Worm (Caenorhabditis elegans) whole organism, midembryonic: ENCODE results near the gene F08G2.8.
A peak's percentile ranks its signal among the peaks of the same experiment; 100 is the strongest.
"Not testable (repeated sequence)": the region's sequence is repeated elsewhere in the genome, so short reads cannot be mapped to it uniquely, and the experiment has no call there.

Experiments
- T22C8.4 ChIP-seq: fragments of 200-800 bp; sonication (Bioruptor generic); IDR thresholded peaks from 2 replicates; pipeline ENCODE4 v1.3.6; 2022; ENCODE audit warnings: missing genetic modification characterization, missing compliant biosample characterization
- cog-1 ChIP-seq: sonication (generic microtip); optimal IDR thresholded peaks from 2 replicates; lab custom pipeline; 2016; ENCODE audit warnings: missing genetic modification characterization, missing compliant biosample characterization
- flt-1 ChIP-seq: fragments of 200-800 bp; sonication (Bioruptor generic); IDR thresholded peaks from 2 replicates; pipeline ENCODE4 v1.3.6; 2022; ENCODE audit warnings: missing genetic modification characterization, missing compliant biosample characterization
- klf-2 ChIP-seq: fragments of 200-800 bp; sonication (Bioruptor generic); conservative IDR thresholded peaks from 2 replicates; pipeline ENCODE4 v1.3.6; 2022; ENCODE audit warnings: missing genetic modification reagents, missing genetic modification characterization, missing compliant biosample characterization
- med-1 ChIP-seq: sonication (generic microtip); optimal IDR thresholded peaks from 2 replicates; lab custom pipeline; 2017; ENCODE audit warnings: missing genetic modification characterization, mild to moderate bottlenecking, missing compliant biosample characterization, antibody characterized with exemption, missing genetic modification reagents; ENCODE audit not compliant: insufficient read depth
- ref-1 ChIP-seq: fragments of 200-800 bp; sonication (Bioruptor generic); conservative IDR thresholded peaks from 2 replicates; pipeline ENCODE4 v1.3.6; 2022; ENCODE audit warnings: missing genetic modification reagents, missing genetic modification characterization, missing compliant biosample characterization
- tab-1 ChIP-seq: fragments of 200-800 bp; sonication (Bioruptor generic); IDR thresholded peaks from 2 replicates; pipeline ENCODE4 v1.3.6; 2022; ENCODE audit warnings: missing genetic modification characterization, missing compliant biosample characterization
- ztf-23 ChIP-seq: fragments of 200-800 bp; sonication (Bioruptor generic); IDR thresholded peaks from 2 replicates; pipeline ENCODE4 v1.3.6; 2022; ENCODE audit warnings: missing genetic modification reagents, missing genetic modification characterization, missing compliant biosample characterization
- ztf-29 ChIP-seq: fragments of 200-800 bp; sonication (Bioruptor generic); IDR thresholded peaks from 2 replicates; pipeline ENCODE4 v1.3.6; 2022; ENCODE audit warnings: missing genetic modification reagents, missing genetic modification characterization, missing compliant biosample characterization

F08G2.8 gene

DNA sequence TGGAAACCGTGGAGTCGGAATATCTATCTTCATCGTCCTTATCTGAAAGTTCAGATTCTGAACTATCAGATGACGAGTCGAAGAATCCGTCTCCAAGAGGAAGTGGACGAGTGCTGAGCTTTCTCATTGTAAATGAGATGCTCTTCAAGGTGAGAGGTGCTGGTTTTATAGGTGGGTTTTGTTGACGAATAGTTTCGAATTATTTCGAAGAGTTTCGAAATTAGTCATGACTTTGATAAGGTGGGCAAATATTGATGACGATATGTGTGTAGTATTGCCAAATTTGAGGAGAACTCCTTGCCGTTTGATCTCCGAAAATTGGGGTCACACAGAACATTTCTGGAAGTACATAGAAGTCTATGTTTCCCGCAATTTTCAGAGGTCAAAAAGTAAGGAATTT is 18.6 kb upstream of the F08G2.8 start, which contains the start of gene F08G2.5:
F08G2.5 (minus strand) TSS at position 127 of the 400 bp plus-strand sequence.
- TF ChIP-seq ztf-29 (no peak), flt-1 (GFP tag; lab: Robert Waterston, UW) (no peak), ztf-23 (no peak), ref-1 (GFP tag; lab: Robert Waterston, UW) (no peak), cog-1 (tag; lab: Kevin White, UChicago) (no peak), T22C8.4 (no peak), med-1 (no peak), tab-1 (GFP tag; lab: Robert Waterston, UW) (no peak), klf-2 (GFP tag; lab: Robert Waterston, UW) (no peak)

DNA sequence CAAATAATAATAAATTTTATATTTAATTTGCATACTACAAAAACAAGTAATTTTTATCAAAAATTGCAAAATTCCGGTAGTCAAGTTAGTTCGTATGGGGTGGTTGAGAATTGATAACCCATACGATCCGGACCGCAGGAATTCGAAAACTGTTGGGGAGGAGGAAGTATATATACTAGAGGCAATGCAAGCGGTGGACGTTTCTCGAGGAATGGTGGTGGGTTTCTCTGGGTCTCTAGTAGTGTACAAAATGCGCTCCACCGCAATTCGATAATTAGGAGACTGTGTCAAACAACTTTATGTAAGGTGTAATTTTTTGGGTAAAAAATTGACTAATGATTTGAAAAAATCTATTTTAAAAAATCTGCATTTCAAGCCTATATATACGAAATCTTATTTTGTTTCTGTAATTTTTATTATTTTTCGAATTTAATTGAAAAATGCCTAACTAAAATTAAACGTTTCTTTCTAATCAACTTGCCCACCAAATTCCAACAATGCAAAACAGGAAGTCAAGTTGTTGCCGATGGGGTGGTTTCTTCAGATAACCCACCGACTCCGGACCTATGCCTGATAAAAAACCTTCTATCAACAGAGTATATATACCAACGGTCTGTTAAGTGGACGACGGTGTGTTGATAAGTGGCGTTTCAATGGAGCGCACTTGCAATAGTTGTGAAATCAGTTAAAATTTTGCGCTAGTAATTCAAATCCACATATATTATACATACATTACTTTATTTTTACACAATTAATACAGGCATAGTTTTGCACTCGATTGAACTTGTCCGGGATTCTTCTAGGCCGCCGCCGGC is 17.5 kb upstream of the F08G2.8 start:
- TF ChIP-seq flt-1 (GFP tag; lab: Robert Waterston, UW) (peak; percentile 92), ztf-29 (peak; percentile 79), klf-2 (GFP tag; lab: Robert Waterston, UW) (peak; percentile 84), ztf-23 (peak; percentile 91), T22C8.4 (peak; percentile 83), ref-1 (GFP tag; lab: Robert Waterston, UW) (peak; percentile 74), tab-1 (GFP tag; lab: Robert Waterston, UW) (peak; percentile 90), med-1 (peak; percentile 31), cog-1 (tag; lab: Kevin White, UChicago) (peak; percentile 73)

DNA sequence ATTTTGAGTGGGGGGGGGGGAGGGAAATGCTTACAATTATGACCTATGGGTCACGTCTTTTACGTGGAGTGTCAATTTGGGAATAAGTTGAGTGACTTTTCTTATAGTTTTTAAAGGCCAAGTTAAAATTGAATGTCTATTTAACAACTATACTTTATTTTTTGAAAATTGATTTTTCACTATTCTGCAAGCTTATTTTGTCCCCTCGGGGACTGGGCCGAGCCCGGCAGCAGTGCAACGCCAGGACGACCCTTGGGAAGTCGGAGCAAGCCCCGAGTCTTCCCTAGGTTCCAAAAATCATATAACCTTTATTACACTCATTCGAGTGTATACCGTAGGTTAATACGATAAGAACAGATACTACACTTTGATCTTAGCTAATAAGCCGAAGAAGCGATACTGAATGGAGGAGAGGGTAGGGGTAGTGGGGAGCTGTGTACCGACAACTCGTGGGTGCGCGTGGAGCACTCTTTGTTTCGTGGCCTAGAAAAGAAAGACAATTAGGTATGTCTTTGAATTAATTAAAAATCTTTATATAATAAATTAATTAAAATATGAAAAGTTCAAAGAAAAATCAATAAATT is 16.3 kb upstream of the F08G2.8 start, which contains the start of gene ins-37:
ins-37 (minus strand) TSS at position 384 of the 584 bp plus-strand sequence.
- not testable (repeated sequence) for TF ChIP-seq cog-1 (tag; lab: Kevin White, UChicago); med-1; T22C8.4

DNA sequence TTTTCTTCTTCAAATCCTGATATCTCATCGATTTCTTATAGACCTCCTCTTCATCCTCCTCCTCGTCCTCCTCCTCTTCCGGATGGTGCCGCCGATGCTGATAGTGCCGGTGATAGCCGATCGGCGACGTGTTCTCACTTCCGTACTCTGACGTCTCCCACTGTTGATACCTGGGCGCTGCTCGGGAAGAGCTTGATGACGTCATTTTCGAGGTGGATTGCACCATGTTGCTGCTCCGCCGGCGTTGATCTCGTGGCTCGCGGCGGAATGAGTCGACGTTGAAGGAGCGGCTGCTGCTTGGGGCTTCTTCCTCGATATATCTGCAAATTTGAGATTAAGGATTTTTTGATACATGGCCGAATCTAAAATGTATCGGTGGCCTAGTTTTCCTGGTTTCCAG is 13.7 kb upstream of the F08G2.8 start:
- TF ChIP-seq tab-1 (GFP tag; lab: Robert Waterston, UW) (no peak), klf-2 (GFP tag; lab: Robert Waterston, UW) (no peak), ztf-23 (no peak), ztf-29 (no peak), ref-1 (GFP tag; lab: Robert Waterston, UW) (no peak)

DNA sequence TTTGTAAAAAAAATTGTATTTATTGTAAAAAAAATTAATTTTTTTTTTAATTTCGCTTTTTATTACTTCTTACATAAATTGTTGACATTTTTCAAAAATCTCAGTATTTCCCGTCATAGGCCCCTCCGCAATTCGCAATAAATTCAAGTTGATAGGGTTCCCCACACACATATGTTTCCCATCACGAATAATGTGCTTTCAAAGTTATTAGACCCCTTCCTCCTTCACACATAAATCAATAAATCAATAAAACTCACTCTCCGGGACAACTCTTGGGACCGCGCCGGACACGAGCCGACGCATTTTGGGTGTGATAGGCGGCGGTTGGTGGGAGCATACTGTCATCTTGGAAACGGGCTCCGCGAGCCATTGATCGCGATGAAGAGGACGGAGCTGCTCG is 12.7 kb upstream of the F08G2.8 start:
- no peak for TF ChIP-seq med-1
- TF ChIP-seq cog-1 (tag; lab: Kevin White, UChicago) = no peak
- TF ChIP-seq tab-1 (GFP tag; lab: Robert Waterston, UW) = no peak
- no peak for TF ChIP-seq T22C8.4
- TF ChIP-seq klf-2 (GFP tag; lab: Robert Waterston, UW) = no peak
- no peak for TF ChIP-seq ztf-29
- TF ChIP-seq ztf-23 = no peak
- TF ChIP-seq flt-1 (GFP tag; lab: Robert Waterston, UW) = no peak
- TF ChIP-seq ref-1 (GFP tag; lab: Robert Waterston, UW) = no peak

DNA sequence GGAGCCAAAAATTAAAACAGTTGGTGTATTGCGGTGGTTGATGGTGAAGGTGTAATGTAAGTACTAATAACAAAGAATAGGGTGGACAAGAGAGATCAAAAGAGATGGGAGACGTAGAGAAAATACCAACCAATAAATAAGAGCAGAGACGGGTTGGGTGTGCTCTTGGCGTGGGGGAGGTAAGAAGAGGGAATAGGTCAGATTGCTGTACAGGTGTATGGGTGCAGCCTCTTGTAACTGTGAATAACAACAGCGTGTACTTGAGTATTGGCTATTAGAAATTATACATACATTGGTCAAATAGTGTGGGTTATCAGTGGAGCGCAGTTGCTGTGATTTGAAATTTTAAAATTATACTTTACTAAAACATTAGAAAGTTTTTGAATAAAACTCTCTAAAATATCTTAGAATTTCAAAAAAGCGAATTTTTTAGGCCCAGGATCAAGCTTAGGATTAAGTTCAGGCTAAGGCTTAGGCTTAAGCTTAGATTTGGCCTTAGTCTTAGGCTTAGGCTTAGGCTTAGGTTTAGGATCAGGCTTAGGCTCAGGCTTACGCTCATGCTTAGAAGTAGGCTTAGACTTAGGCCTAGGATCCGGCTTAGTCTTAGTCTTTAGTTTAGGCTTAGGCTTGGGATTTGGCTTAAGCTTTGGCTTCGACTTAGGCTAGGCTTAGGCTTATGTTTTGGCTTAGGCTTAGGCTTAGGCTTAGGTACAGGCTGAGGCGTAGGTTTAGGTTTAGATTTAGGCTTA is 10.8 kb upstream of the F08G2.8 start, which contains the start of gene F08G2.7:
F08G2.7 (minus strand) TSS at position 51 of the 749 bp plus-strand sequence.
- TF ChIP-seq med-1 = no peak
- TF ChIP-seq ztf-29 = peak; percentile 29; the same call in 1 of the 2 replicates

DNA sequence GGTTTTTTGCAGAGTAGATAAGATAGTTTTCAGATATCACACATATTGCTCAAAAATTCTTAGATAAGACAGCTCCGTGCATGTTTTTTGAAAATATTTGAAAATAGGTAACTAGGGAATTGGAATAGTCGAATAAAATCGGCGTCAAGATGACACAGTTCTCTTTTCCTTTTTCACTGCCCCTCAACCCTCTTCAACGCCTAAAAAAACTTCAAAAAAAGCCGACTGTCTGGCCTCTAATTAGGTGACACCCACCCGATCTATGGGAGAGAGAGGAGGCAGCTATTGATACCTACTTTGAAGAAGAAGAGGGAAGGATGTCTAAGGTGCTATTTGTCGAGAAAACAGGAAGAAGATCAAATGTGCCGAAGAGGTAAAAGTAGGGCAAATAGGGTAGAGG is 9.8 kb upstream of the F08G2.8 start:
- TF ChIP-seq T22C8.4 = no peak
- TF ChIP-seq flt-1 (GFP tag; lab: Robert Waterston, UW) = no peak
- TF ChIP-seq tab-1 (GFP tag; lab: Robert Waterston, UW) = no peak
- TF ChIP-seq ztf-23 = no peak
- TF ChIP-seq med-1 = no peak
- no peak for TF ChIP-seq ref-1 (GFP tag; lab: Robert Waterston, UW)
- TF ChIP-seq cog-1 (tag; lab: Kevin White, UChicago) = no peak
- TF ChIP-seq klf-2 (GFP tag; lab: Robert Waterston, UW) = no peak
- TF ChIP-seq ztf-29 = no peak

DNA sequence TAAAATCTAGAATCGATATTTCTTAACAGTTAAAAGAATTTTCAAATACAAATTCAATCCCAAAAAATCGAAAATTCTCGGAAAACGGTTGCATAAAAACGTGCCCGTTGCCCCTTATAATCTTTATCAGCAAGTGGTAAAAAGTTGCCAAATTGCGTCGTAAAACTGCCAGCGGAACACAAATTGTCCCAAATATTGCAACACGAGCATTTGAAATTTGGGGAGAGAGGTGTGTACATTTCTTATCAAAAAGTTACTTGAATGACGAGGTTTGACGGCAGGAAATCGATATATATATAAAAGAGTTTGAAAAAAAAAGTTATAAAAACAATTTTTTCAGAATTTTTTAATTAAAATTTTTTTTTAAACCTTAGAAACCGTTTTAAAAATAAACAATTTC is 6.1 kb upstream of the F08G2.8 start:
- TF ChIP-seq tab-1 (GFP tag; lab: Robert Waterston, UW) = no peak
- TF ChIP-seq cog-1 (tag; lab: Kevin White, UChicago) = no peak
- no peak for TF ChIP-seq ref-1 (GFP tag; lab: Robert Waterston, UW)
- no peak for TF ChIP-seq ztf-23
- no peak for TF ChIP-seq T22C8.4
- no peak for TF ChIP-seq ztf-29
- no peak for TF ChIP-seq klf-2 (GFP tag; lab: Robert Waterston, UW)
- TF ChIP-seq flt-1 (GFP tag; lab: Robert Waterston, UW) = no peak
- no peak for TF ChIP-seq med-1

DNA sequence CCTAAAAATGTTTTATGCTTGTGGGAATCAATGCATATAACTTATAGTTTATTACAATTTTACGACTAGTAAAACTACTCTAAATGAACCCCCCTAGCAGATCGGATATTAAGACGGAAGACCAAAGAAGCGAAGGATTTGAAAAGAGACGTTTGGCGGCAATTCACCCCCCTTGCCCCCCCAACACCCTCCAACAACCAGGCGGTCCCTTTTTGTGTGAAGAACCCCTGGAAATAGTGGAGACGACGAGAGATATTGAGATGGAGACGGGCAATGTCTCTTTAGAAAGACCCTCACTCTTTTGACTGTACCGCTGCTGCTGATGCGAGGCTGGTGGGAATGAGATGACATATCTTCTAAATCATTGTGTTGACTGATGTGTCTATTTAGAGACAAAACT is 4.7 kb upstream of the F08G2.8 start:
- TF ChIP-seq med-1 (no peak), T22C8.4 (no peak), cog-1 (tag; lab: Kevin White, UChicago) (peak; percentile 0), ztf-23 (0 out of 2 replicates have a peak, but pooled peaks have one; percentile 57)

DNA sequence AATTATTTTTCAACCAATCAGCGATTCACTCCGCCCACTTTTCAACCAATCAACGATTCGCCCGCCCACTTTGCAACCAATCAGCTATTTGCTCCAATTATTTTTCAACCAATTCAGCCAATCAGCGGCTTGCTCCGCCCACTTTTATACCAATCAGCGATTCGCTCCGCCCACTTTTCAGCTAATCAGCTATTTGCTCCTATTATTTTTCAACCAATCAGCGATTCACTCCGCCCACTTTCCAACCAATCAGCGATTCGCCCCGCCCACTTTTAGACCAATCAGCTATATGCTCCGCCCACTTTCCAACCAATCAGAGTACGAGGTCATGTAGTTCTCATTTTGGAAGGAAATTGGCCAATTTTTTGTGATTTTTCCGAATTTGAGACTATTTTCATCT is 3.2 kb downstream of the F08G2.8 start:
- no peak for TF ChIP-seq ztf-23
- TF ChIP-seq ztf-29 = no peak
- no peak for TF ChIP-seq ref-1 (GFP tag; lab: Robert Waterston, UW)
- TF ChIP-seq tab-1 (GFP tag; lab: Robert Waterston, UW) = no peak
- no peak for TF ChIP-seq cog-1 (tag; lab: Kevin White, UChicago)
- TF ChIP-seq med-1 = no peak
- no peak for TF ChIP-seq flt-1 (GFP tag; lab: Robert Waterston, UW)
- no peak for TF ChIP-seq T22C8.4
- TF ChIP-seq klf-2 (GFP tag; lab: Robert Waterston, UW) = no peak
